Fruit fly (Drosophila melanogaster): ENCODE data around the gene Syx17.

Syx17 gene

DNA sequence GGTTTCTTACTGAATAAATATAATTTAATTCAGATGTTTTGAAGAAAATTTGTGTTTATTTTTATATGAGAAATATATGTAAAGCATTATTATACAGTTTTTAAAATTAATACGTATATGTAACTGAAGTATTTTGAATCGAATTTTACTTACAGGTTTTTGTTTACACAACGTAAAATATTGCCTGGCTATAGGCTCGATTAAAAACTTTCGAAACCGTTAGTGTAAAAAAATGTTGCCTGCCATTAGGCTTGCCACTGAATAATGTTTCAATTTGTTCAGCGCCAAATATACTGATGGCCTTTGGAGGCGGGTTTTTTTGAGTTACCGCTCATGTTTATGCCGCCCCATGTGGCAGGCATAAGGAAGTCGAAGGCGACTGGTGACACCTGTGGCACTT, 23.3 kb downstream of the Syx17 start:
- TF ChIP-seq CG13287 (GFP tag; IDR thresholded peaks at IDR 0.05; ENCODE audit: partially characterized antibody) (peak; percentile 20; the same call in 1 of the 2 replicates), ash1 (GFP tag; optimal IDR thresholded peaks at IDR 0.05) (no peak), CG2875 (GFP tag; optimal IDR thresholded peaks at IDR 0.05) (no peak), dm (GFP tag; optimal IDR thresholded peaks at IDR 0.05) (no peak), CG17612 (GFP tag; IDR thresholded peaks at IDR 0.05) (no peak), Ada2b (GFP tag; IDR thresholded peaks at IDR 0.05) (no peak), CG11085 (GFP tag; IDR thresholded peaks at IDR 0.05) (no peak), CG13624 (GFP tag; optimal IDR thresholded peaks at IDR 0.05) (no peak), slbo (GFP tag; IDR thresholded peaks at IDR 0.05) (0 out of 2 replicates have a peak, but pooled peaks have one; percentile 2), seq (GFP tag; IDR thresholded peaks at IDR 0.05) (no peak), dan (GFP tag; IDR thresholded peaks at IDR 0.05) (no peak), Blimp-1 (GFP tag; optimal IDR thresholded peaks at IDR 0.05) (no peak), sens (GFP tag) (peak; percentile 59), Dp (GFP tag; optimal IDR thresholded peaks at IDR 0.05) (peak; percentile 42), bab2 (GFP tag; optimal IDR thresholded peaks at IDR 0.05) (no peak), dysf (GFP tag; IDR thresholded peaks at IDR 0.05) (no peak), CG18619 (GFP tag; optimal IDR thresholded peaks at IDR 0.05) (no peak), Mrtf (GFP tag; IDR thresholded peaks at IDR 0.05) (no peak), Poxn (GFP tag; IDR thresholded peaks at IDR 0.05) (no peak), lab (GFP tag; optimal IDR thresholded peaks at IDR 0.05) (no peak), CG15479 (GFP tag; optimal IDR thresholded peaks at IDR 0.05) (no peak), Elba2 (GFP tag; optimal IDR thresholded peaks at IDR 0.05) (no peak), D (optimal IDR thresholded peaks at IDR 0.05) (no peak), D (GFP tag; optimal IDR thresholded peaks at IDR 0.05) (no peak), prd (optimal IDR thresholded peaks at IDR 0.05) (no peak), prd (GFP tag; IDR thresholded peaks at IDR 0.05) (no peak), CG6791 (GFP tag; IDR thresholded peaks at IDR 0.05; ENCODE audit: partially characterized antibody) (peak; percentile 28; the same call in 1 of the 3 replicates), schlank (tag; optimal IDR thresholded peaks at IDR 0.05) (no peak), fu2 (GFP tag; optimal IDR thresholded peaks at IDR 0.05) (no peak), dmrt11E (tag; optimal IDR thresholded peaks at IDR 0.05) (no peak), CG15601 (tag; optimal IDR thresholded peaks at IDR 0.05) (no peak), pros (GFP tag; optimal IDR thresholded peaks at IDR 0.05) (no peak), sima (GFP tag; optimal IDR thresholded peaks at IDR 0.05) (no peak), CG11560 (tag; IDR thresholded peaks at IDR 0.05) (no peak), CG2678 (tag; optimal IDR thresholded peaks at IDR 0.05) (no peak), Med (GFP tag) (peak; percentile 54), CTCF (GFP tag; optimal IDR thresholded peaks at IDR 0.05) (peak; percentile 55), oc (tag; optimal IDR thresholded peaks at IDR 0.05) (no peak), CG8281 (tag; optimal IDR thresholded peaks at IDR 0.05) (peak; percentile 8), tll (GFP tag; optimal IDR thresholded peaks at IDR 0.05) (no peak), E2f2 (GFP tag; IDR thresholded peaks at IDR 0.05) (peak; percentile 48), Bgb (GFP tag; IDR thresholded peaks at IDR 0.05; ENCODE audit: partially characterized antibody) (peak; percentile 54), nerfin-2 (GFP tag; IDR thresholded peaks at IDR 0.05; ENCODE audit: partially characterized antibody) (no peak)
